Fruit fly (Drosophila melanogaster) whole organism, embryonic: ENCODE results near the gene Pfas.
A peak's percentile ranks its signal among the peaks of the same experiment; 100 is the strongest.

ENCODE experiments used
- Asciz ChIP-seq: fragments of 200-800 bp; sonication (Bioruptor generic); optimal IDR thresholded peaks from 2 replicates; lab custom pipeline; 2017; ENCODE audit warnings: missing biosample characterization, mild to moderate bottlenecking, missing genetic modification characterization, missing genetic modification reagents
- Atf3 ChIP-seq: fragments of 200-800 bp; sonication (Bioruptor generic); optimal IDR thresholded peaks from 3 replicates; lab custom pipeline; 2016; ENCODE audit warnings: missing biosample characterization, missing genetic modification characterization
- Bgb ChIP-seq: fragments of 200-800 bp; sonication (Bioruptor generic); IDR thresholded peaks from 2 replicates; pipeline ENCODE4 v1.3.6; 2022; ENCODE audit warnings: missing biosample characterization, missing genetic modification characterization; ENCODE audit not compliant: partially characterized antibody
- Bteb2 ChIP-seq: fragments of 200-800 bp; sonication (Bioruptor generic); optimal IDR thresholded peaks from 2 replicates; lab custom pipeline; 2016; ENCODE audit warnings: missing biosample characterization, missing genetic modification characterization
- CG10543 ChIP-seq: fragments of 200-800 bp; sonication (Bioruptor generic); optimal IDR thresholded peaks from 3 replicates; lab custom pipeline; 2017; ENCODE audit warnings: missing biosample characterization, mild to moderate bottlenecking, missing genetic modification characterization, moderate library complexity
- CG10654 ChIP-seq: fragments of 200-800 bp; sonication (Bioruptor generic); optimal IDR thresholded peaks from 2 replicates; lab custom pipeline; 2016; ENCODE audit warnings: missing biosample characterization, missing genetic modification characterization
- CG13296 ChIP-seq: fragments of 200-800 bp; sonication (Bioruptor generic); optimal IDR thresholded peaks from 3 replicates; lab custom pipeline; 2018; ENCODE audit warnings: missing biosample characterization, mild to moderate bottlenecking, missing genetic modification characterization
- CG13894 ChIP-seq: fragments of 200-800 bp; sonication (Bioruptor generic); optimal IDR thresholded peaks from 3 replicates; lab custom pipeline; 2018; ENCODE audit warnings: missing biosample characterization, mild to moderate bottlenecking, missing genetic modification characterization, moderate library complexity
- CG15073 ChIP-seq: fragments of 200-800 bp; sonication (Bioruptor generic); optimal IDR thresholded peaks from 2 replicates; lab custom pipeline; 2016; ENCODE audit warnings: missing biosample characterization, missing genetic modification characterization
- CG17359 ChIP-seq: fragments of 200-800 bp; sonication (Bioruptor generic); optimal IDR thresholded peaks from 3 replicates; lab custom pipeline; 2018; ENCODE audit warnings: missing biosample characterization, mild to moderate bottlenecking, missing genetic modification characterization, moderate library complexity
- CG17612 ChIP-seq: fragments of 200-800 bp; sonication (Bioruptor generic); IDR thresholded peaks from 2 replicates; pipeline ENCODE4 v1.3.6; 2022; ENCODE audit warnings: missing biosample characterization, missing genetic modification characterization
- CG18599 ChIP-seq: fragments of 200-800 bp; sonication (Bioruptor generic); optimal IDR thresholded peaks from 3 replicates; lab custom pipeline; 2017; ENCODE audit warnings: missing biosample characterization, missing genetic modification characterization, mild to moderate bottlenecking, moderate library complexity, missing genetic modification reagents
- CG2120 ChIP-seq: fragments of 200-800 bp; sonication (Bioruptor generic); optimal IDR thresholded peaks from 3 replicates; lab custom pipeline; 2016; ENCODE audit warnings: missing biosample characterization, missing genetic modification characterization
- CG2875 ChIP-seq: fragments of 200-800 bp; sonication (Bioruptor generic); optimal IDR thresholded peaks from 2 replicates; lab custom pipeline; 2017; ENCODE audit warnings: missing biosample characterization, mild to moderate bottlenecking, missing genetic modification characterization, missing genetic modification reagents
- CG30431 ChIP-seq: fragments of 200-800 bp; sonication (Bioruptor generic); optimal IDR thresholded peaks from 2 replicates; lab custom pipeline; 2017; ENCODE audit warnings: missing biosample characterization, missing genetic modification characterization
- CG3995 ChIP-seq: fragments of 200-800 bp; sonication (Bioruptor generic); optimal IDR thresholded peaks from 3 replicates; lab custom pipeline; 2016; ENCODE audit warnings: missing biosample characterization, missing genetic modification characterization
- CG42726 ChIP-seq: fragments of 200-800 bp; sonication (Bioruptor generic); IDR thresholded peaks from 2 replicates; pipeline ENCODE4 v1.3.6; 2022; ENCODE audit warnings: missing biosample characterization, missing genetic modification characterization; ENCODE audit not compliant: partially characterized antibody
- CG4617 ChIP-seq: fragments of 200-800 bp; sonication (Bioruptor generic); optimal IDR thresholded peaks from 3 replicates; lab custom pipeline; 2016; ENCODE audit warnings: missing biosample characterization, missing genetic modification characterization, borderline replicate concordance
- CG6654 ChIP-seq: fragments of 200-800 bp; sonication (Bioruptor generic); optimal IDR thresholded peaks from 2 replicates; lab custom pipeline; 2017; ENCODE audit warnings: missing biosample characterization, mild to moderate bottlenecking, missing genetic modification characterization
- CG6854 ChIP-seq: fragments of 200-800 bp; sonication (Bioruptor generic); optimal IDR thresholded peaks from 3 replicates; lab custom pipeline; 2017; ENCODE audit warnings: missing biosample characterization, mild to moderate bottlenecking, missing genetic modification characterization
- Deaf1 ChIP-seq: fragments of 200-800 bp; optimal IDR thresholded peaks from 3 replicates; lab custom pipeline; 2019; ENCODE audit warnings: missing biosample characterization, mild to moderate bottlenecking, missing genetic modification characterization, moderate library complexity
- Ets65A ChIP-seq: fragments of 200-800 bp; sonication (Bioruptor generic); peaks from one replicate; lab custom pipeline; 2016; ENCODE audit warnings: missing biosample characterization, missing genetic modification characterization
- Gug ChIP-seq: fragments of 200-800 bp; sonication (Bioruptor generic); IDR thresholded peaks from 4 replicates; pipeline ENCODE4 v1.3.6; 2022; ENCODE audit warnings: missing biosample characterization, missing genetic modification characterization
- Hey ChIP-seq: fragments of 200-800 bp; sonication (Bioruptor generic); optimal IDR thresholded peaks from 3 replicates; lab custom pipeline; 2018; ENCODE audit warnings: missing biosample characterization, mild to moderate bottlenecking, missing genetic modification characterization
- Hr78 ChIP-seq, 2 experiments: fragments of 200-800 bp in 1 of 2; fragments of >200 bp in 1 of 2; sonication (Bioruptor generic) in 1 of 2; optimal IDR thresholded peaks; 2 replicates each; lab custom pipeline; 2017 to 2019; ENCODE audit warnings: missing biosample characterization in 2 of 2, missing genetic modification characterization in 2 of 2, mild to moderate bottlenecking in 1 of 2, moderate library complexity in 1 of 2
- Kr ChIP-seq: fragments of 200-800 bp; sonication (Bioruptor generic); optimal IDR thresholded peaks from 2 replicates; lab custom pipeline; 2017; ENCODE audit warnings: missing biosample characterization, mild to moderate bottlenecking, missing genetic modification characterization
- Meics ChIP-seq: fragments of 200-800 bp; sonication (Bioruptor generic); optimal IDR thresholded peaks from 2 replicates; lab custom pipeline; 2017; ENCODE audit warnings: missing biosample characterization, mild to moderate bottlenecking, missing genetic modification characterization
- Mrtf ChIP-seq: fragments of 200-800 bp; sonication (Bioruptor generic); IDR thresholded peaks from 3 replicates; pipeline ENCODE4 v1.3.6; 2022; ENCODE audit warnings: missing biosample characterization, missing genetic modification characterization
- Opbp ChIP-seq: fragments of 200-800 bp; sonication (Bioruptor generic); IDR thresholded peaks from 3 replicates; pipeline ENCODE4 v1.3.6; 2022; ENCODE audit warnings: missing biosample characterization, missing genetic modification characterization; ENCODE audit not compliant: partially characterized antibody
- Optix ChIP-seq: fragments of 200-800 bp; sonication (Bioruptor generic); IDR thresholded peaks from 3 replicates; pipeline ENCODE4 v1.3.6; 2022; ENCODE audit warnings: missing biosample characterization, missing genetic modification characterization
- Ptx1 ChIP-seq: fragments of 200-800 bp; sonication (Bioruptor generic); IDR thresholded peaks from 2 replicates; pipeline ENCODE4 v1.3.6; 2022; ENCODE audit warnings: missing biosample characterization, missing genetic modification characterization
- Sry-δ ChIP-seq: fragments of 200-800 bp; sonication (Bioruptor generic); optimal IDR thresholded peaks from 2 replicates; lab custom pipeline; 2016; ENCODE audit warnings: missing biosample characterization, missing genetic modification characterization
- al ChIP-seq: fragments of 200-800 bp; sonication (Bioruptor generic); IDR thresholded peaks from 2 replicates; pipeline ENCODE4 v1.3.6; 2022; ENCODE audit warnings: missing biosample characterization, missing genetic modification characterization
- ara ChIP-seq: fragments of 200-800 bp; sonication (Bioruptor generic); IDR thresholded peaks from 2 replicates; pipeline ENCODE4 v1.3.6; 2022; ENCODE audit warnings: missing biosample characterization, missing genetic modification characterization
- cg ChIP-seq: fragments of 200-800 bp; sonication (Bioruptor generic); optimal IDR thresholded peaks from 3 replicates; lab custom pipeline; 2019; ENCODE audit warnings: missing biosample characterization, mild to moderate bottlenecking, missing genetic modification characterization, moderate library complexity
- ci ChIP-seq: fragments of 200-800 bp; sonication (Bioruptor generic); IDR thresholded peaks from 3 replicates; pipeline ENCODE4 v1.3.6; 2022; ENCODE audit warnings: missing biosample characterization, missing genetic modification characterization
- danr ChIP-seq: fragments of 200-800 bp; sonication (Bioruptor generic); IDR thresholded peaks from 2 replicates; pipeline ENCODE4 v1.3.6; 2022; ENCODE audit warnings: missing biosample characterization, missing genetic modification characterization
- eyg ChIP-seq: fragments of 200-800 bp; sonication (Bioruptor generic); optimal IDR thresholded peaks from 3 replicates; lab custom pipeline; 2016; ENCODE audit warnings: missing biosample characterization, missing genetic modification characterization
- kay ChIP-seq: fragments of 200-800 bp; sonication (Bioruptor generic); optimal IDR thresholded peaks from 2 replicates; lab custom pipeline; 2016; ENCODE audit warnings: missing biosample characterization, missing genetic modification characterization
- klu ChIP-seq: fragments of 200-800 bp; sonication (Bioruptor generic); IDR thresholded peaks from 2 replicates; pipeline ENCODE4 v1.3.6; 2022; ENCODE audit warnings: missing biosample characterization, missing genetic modification characterization
- oc ChIP-seq: fragments of 200-800 bp; sonication (Bioruptor generic); optimal IDR thresholded peaks from 2 replicates; lab custom pipeline; 2018; ENCODE audit warnings: missing biosample characterization, mild to moderate bottlenecking, missing genetic modification characterization, moderate library complexity
- schlank ChIP-seq: fragments of 200-800 bp; sonication (Bioruptor generic); optimal IDR thresholded peaks from 2 replicates; lab custom pipeline; 2018; ENCODE audit warnings: missing biosample characterization, mild to moderate bottlenecking, missing genetic modification characterization
- sd ChIP-seq: fragments of 200-800 bp; sonication (Bioruptor generic); optimal IDR thresholded peaks from 3 replicates; lab custom pipeline; 2018; ENCODE audit warnings: missing biosample characterization, mild to moderate bottlenecking, missing genetic modification characterization, moderate library complexity
- shn ChIP-seq: fragments of 200-800 bp; sonication (Bioruptor generic); optimal IDR thresholded peaks from 3 replicates; lab custom pipeline; 2016; ENCODE audit warnings: missing biosample characterization, missing genetic modification characterization
- so ChIP-seq: fragments of 200-800 bp; sonication (Bioruptor generic); IDR thresholded peaks from 3 replicates; pipeline ENCODE4 v1.3.6; 2022; ENCODE audit warnings: missing biosample characterization, missing genetic modification characterization
- sqz ChIP-seq: fragments of 200-800 bp; sonication (Bioruptor generic); optimal IDR thresholded peaks from 3 replicates; lab custom pipeline; 2018; ENCODE audit warnings: missing biosample characterization, mild to moderate bottlenecking, missing genetic modification characterization
- sr ChIP-seq: fragments of 200-800 bp; sonication (Bioruptor generic); IDR thresholded peaks from 3 replicates; pipeline ENCODE4 v1.3.6; 2022; ENCODE audit warnings: missing biosample characterization, missing genetic modification characterization
- toy ChIP-seq: fragments of 200-800 bp; sonication (Bioruptor generic); IDR thresholded peaks from 2 replicates; pipeline ENCODE4 v1.3.6; 2022; ENCODE audit warnings: missing biosample characterization, missing genetic modification characterization
- tx ChIP-seq: fragments of 200-800 bp; sonication (Bioruptor generic); optimal IDR thresholded peaks from 2 replicates; lab custom pipeline; 2016; ENCODE audit warnings: missing biosample characterization, missing genetic modification characterization
- wek ChIP-seq: fragments of 200-800 bp; sonication (Bioruptor generic); optimal IDR thresholded peaks from 3 replicates; lab custom pipeline; 2018; ENCODE audit warnings: missing biosample characterization, mild to moderate bottlenecking, missing genetic modification characterization, moderate library complexity
- zen2 ChIP-seq: fragments of 200-800 bp; sonication (Bioruptor generic); IDR thresholded peaks from 3 replicates; pipeline ENCODE4 v1.3.6; 2022; ENCODE audit warnings: missing biosample characterization, missing genetic modification characterization; ENCODE audit not compliant: partially characterized antibody

Pfas gene

dm6 chr2L:6075345-6075744 is 29.5 kb upstream of the Pfas start:
- TF ChIP-seq shn (GFP tag; lab: Kevin White, UChicago) (no peak), Optix (no peak), CG6654 (GFP tag; lab: Kevin White, UChicago) (no peak), cg (peak; percentile 72), Deaf1 (peak; percentile 48), CG17359 (tag; lab: Kevin White, UChicago) (no peak), Sry-δ (GFP tag; lab: Kevin White, UChicago) (no peak), al (GFP tag; lab: Robert Waterston, UW) (no peak), sr (GFP tag; lab: Robert Waterston, UW) (peak; percentile 66; the same call in 2 of the 3 replicates), CG42726 (peak; percentile 54; the same call in 1 of the 2 replicates), CG4617 (GFP tag; lab: Kevin White, UChicago) (no peak), Bgb (GFP tag; lab: Robert Waterston, UW) (no peak; the same call in 1 of the 2 replicates), CG10654 (GFP tag; lab: Kevin White, UChicago) (no peak), Opbp (peak; percentile 43; the same call in 1 of the 3 replicates), CG30431 (no peak), Gug (GFP tag; lab: Robert Waterston, UW) (no peak), Ptx1 (GFP tag; lab: Robert Waterston, UW) (no peak), Hr78 (GFP tag; optimal IDR thresholded peaks at IDR 0.05; lab: Kevin White, UChicago) (peak in 1 of 2 experiments; percentile 19), Asciz (GFP tag; lab: Kevin White, UChicago) (no peak), klu (GFP tag; lab: Robert Waterston, UW) (no peak), Meics (GFP tag; lab: Kevin White, UChicago) (no peak), CG6854 (GFP tag; lab: Kevin White, UChicago) (no peak), wek (GFP tag; lab: Kevin White, UChicago) (no peak), Kr (no peak), eyg (no peak), CG2120 (GFP tag; lab: Kevin White, UChicago) (no peak), CG3995 (GFP tag; lab: Kevin White, UChicago) (no peak), Ets65A (GFP tag; lab: Kevin White, UChicago) (no peak), Bteb2 (GFP tag; lab: Kevin White, UChicago) (no peak), sqz (GFP tag; lab: Kevin White, UChicago) (no peak), ci (0 out of 3 replicates have a peak, but pooled peaks have one; percentile 59), so (no peak), zen2 (GFP tag; lab: Robert Waterston, UW) (no peak), kay (no peak), schlank (tag; lab: Kevin White, UChicago) (no peak), CG18599 (peak; percentile 28), CG15073 (GFP tag; lab: Kevin White, UChicago) (no peak), CG17612 (GFP tag; lab: Robert Waterston, UW) (no peak), Mrtf (GFP tag; lab: Robert Waterston, UW) (no peak), tx (GFP tag; lab: Kevin White, UChicago) (no peak), sd (tag; lab: Kevin White, UChicago) (peak; percentile 6), CG2875 (GFP tag; lab: Kevin White, UChicago) (no peak), CG10543 (peak; percentile 41), Atf3 (GFP tag; lab: Kevin White, UChicago) (peak; percentile 0), oc (tag; lab: Kevin White, UChicago) (peak; percentile 63), ara (GFP tag; lab: Robert Waterston, UW) (peak; percentile 22; the same call in 1 of the 2 replicates), Hey (tag; lab: Kevin White, UChicago) (no peak), danr (GFP tag; lab: Robert Waterston, UW) (no peak), CG13894 (tag; lab: Kevin White, UChicago) (peak; percentile 55), toy (GFP tag; lab: Robert Waterston, UW) (no peak), CG13296 (no peak)
